In the genomic region with DNA sequence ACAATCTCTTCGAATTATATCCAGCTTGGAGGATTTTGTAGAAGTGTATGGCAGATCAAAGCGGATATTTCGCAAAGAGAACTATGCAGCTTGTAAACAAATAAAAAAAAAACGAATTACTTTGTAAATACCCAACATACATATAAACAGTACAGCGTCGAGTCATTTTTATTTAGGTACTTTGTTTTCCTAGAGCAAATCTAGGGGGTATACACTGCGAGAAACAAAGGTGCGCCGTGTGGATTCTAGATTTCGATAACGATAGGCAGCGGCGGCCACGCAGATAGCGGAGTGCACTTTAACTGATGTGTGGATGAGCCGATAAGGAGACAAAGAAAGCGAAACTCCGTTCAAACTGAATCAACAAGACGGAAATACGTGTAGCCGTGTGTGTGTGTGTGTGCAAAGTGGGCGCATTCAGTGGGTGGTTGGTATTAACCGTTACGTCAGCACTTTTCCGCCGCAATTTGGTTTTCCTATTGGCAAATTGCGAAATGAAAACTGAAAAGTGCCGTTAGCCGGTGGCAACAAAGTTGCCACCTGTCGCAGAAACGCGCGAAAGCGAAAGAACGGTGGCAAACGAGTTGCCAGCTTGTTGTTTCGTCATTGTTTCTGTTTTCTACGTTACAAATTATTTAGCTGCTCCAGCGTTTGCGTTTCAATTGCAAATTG, we compare ENCODE assay signal across 4 fruit fly cellular contexts.
TF ChIP-seq lines count a peak whose summit lies in the region.

No protein-coding gene starts in this region.

TF ChIP-seq in whole organism, adult, 20 proteins besides CTCF, POLR2A, EP300 and RAD21 (continued from another document):
- no peak for TF ChIP-seq cic (GFP tag; optimal IDR thresholded peaks at IDR 0.05; lab: Kevin White, UChicago)
- TF ChIP-seq ovo (GFP tag; optimal IDR thresholded peaks at IDR 0.05; lab: Kevin White, UChicago), result peak; percentile 17
- no peak for TF ChIP-seq CG11617 (GFP tag; optimal IDR thresholded peaks at IDR 0.05; lab: Kevin White, UChicago)

TF ChIP-seq in whole organism, embryonic, 481 proteins besides CTCF, POLR2A, EP300 and RAD21 (continued from another document):
- TF ChIP-seq D (optimal IDR thresholded peaks at IDR 0.05; lab: Kevin White, UChicago) (no peak), D (GFP tag; optimal IDR thresholded peaks at IDR 0.05; lab: Kevin White, UChicago) (peak; percentile 7), gem (tag; optimal IDR thresholded peaks at IDR 0.05; lab: Kevin White, UChicago) (peak; percentile 14), H15 (GFP tag; IDR thresholded peaks at IDR 0.05; lab: Robert Waterston, UW) (0 out of 3 replicates have a peak, but pooled peaks have one; percentile 15), Antp (GFP tag; optimal IDR thresholded peaks at IDR 0.05; lab: Kevin White, UChicago) (no peak), hbn (GFP tag; IDR thresholded peaks at IDR 0.05; lab: Robert Waterston, UW; ENCODE audit: partially characterized antibody) (no peak), ftz-f1 (GFP tag; optimal IDR thresholded peaks at IDR 0.05; lab: Kevin White, UChicago) (no peak), Myb (GFP tag; optimal IDR thresholded peaks at IDR 0.05; lab: Kevin White, UChicago) (peak; percentile 8), tup (GFP tag; optimal IDR thresholded peaks at IDR 0.05; lab: Kevin White, UChicago) (no peak), sd (tag; optimal IDR thresholded peaks at IDR 0.05; lab: Kevin White, UChicago) (peak; percentile 3), sens (GFP tag; lab: Kevin White, UChicago) (peak; percentile 57), CG6813 (GFP tag; optimal IDR thresholded peaks at IDR 0.05; lab: Kevin White, UChicago) (no peak), Ets65A (GFP tag; lab: Kevin White, UChicago) (peak; percentile 43), zf30C (GFP tag; optimal IDR thresholded peaks at IDR 0.05; lab: Kevin White, UChicago) (peak; percentile 44), ATbp (GFP tag; optimal IDR thresholded peaks at IDR 0.05; lab: Kevin White, UChicago) (peak; percentile 30), bbx (GFP tag; IDR thresholded peaks at IDR 0.05; lab: Robert Waterston, UW; ENCODE audit: partially characterized antibody) (peak; percentile 6; the same call in 1 of the 2 replicates), Elba2 (GFP tag; optimal IDR thresholded peaks at IDR 0.05; lab: Kevin White, UChicago) (peak; percentile 96), CG1603 (tag; optimal IDR thresholded peaks at IDR 0.05; lab: Kevin White, UChicago) (peak; percentile 22), CG14860 (GFP tag; IDR thresholded peaks at IDR 0.05; lab: Robert Waterston, UW; ENCODE audit: partially characterized antibody) (no peak), CG2889 (GFP tag; IDR thresholded peaks at IDR 0.05; lab: Robert Waterston, UW) (0 out of 3 replicates have a peak, but pooled peaks have one; percentile 27), Pdp1 (GFP tag; optimal IDR thresholded peaks at IDR 0.05; lab: Kevin White, UChicago) (peak in 1 of 2 experiments; percentile 30), Blimp-1 (GFP tag; optimal IDR thresholded peaks at IDR 0.05; lab: Kevin White, UChicago) (peak; percentile 19), unpg (GFP tag; optimal IDR thresholded peaks at IDR 0.05; lab: Kevin White, UChicago) (peak; percentile 21), Asciz (GFP tag; optimal IDR thresholded peaks at IDR 0.05; lab: Kevin White, UChicago) (peak; percentile 6), lab (GFP tag; optimal IDR thresholded peaks at IDR 0.05; lab: Kevin White, UChicago) (peak; percentile 20)

TF ChIP-seq in whole organism, prepupa, 60 proteins besides CTCF, POLR2A, EP300 and RAD21 (continued from another document):
- peak; percentile 15 for TF ChIP-seq dsx (GFP tag; optimal IDR thresholded peaks at IDR 0.05; lab: Kevin White, UChicago; ENCODE audit: poor library complexity, severe bottlenecking)
- no peak for TF ChIP-seq eg (GFP tag; IDR thresholded peaks at IDR 0.05; lab: Robert Waterston, UW)
- no peak for TF ChIP-seq CG11902 (GFP tag; optimal IDR thresholded peaks at IDR 0.05; lab: Kevin White, UChicago)
- no peak for TF ChIP-seq CG34406 (GFP tag; optimal IDR thresholded peaks at IDR 0.05; lab: Kevin White, UChicago)
- TF ChIP-seq cyc (GFP tag; optimal IDR thresholded peaks at IDR 0.05; lab: Kevin White, UChicago), result no peak
- TF ChIP-seq fkh (GFP tag; optimal IDR thresholded peaks at IDR 0.05; lab: Kevin White, UChicago), result peak; percentile 78
- TF ChIP-seq Eip78C (GFP tag; lab: Kevin White, UChicago), result peak; percentile 69
- TF ChIP-seq Hr4 (GFP tag; optimal IDR thresholded peaks at IDR 0.05; lab: Kevin White, UChicago), result no peak

TF ChIP-seq in whole organism, wandering third instar larva, 38 proteins besides CTCF, POLR2A, EP300 and RAD21 (continued from another document):
- TF ChIP-seq brk (GFP tag; optimal IDR thresholded peaks at IDR 0.05; lab: Kevin White, UChicago) (no peak), Jra (GFP tag; optimal IDR thresholded peaks at IDR 0.05; lab: Kevin White, UChicago) (peak; percentile 52), Rel (GFP tag; optimal IDR thresholded peaks at IDR 0.05; lab: Kevin White, UChicago) (no peak), Rel (tag; optimal IDR thresholded peaks at IDR 0.05; lab: Kevin White, UChicago) (no peak), GATAd (GFP tag; optimal IDR thresholded peaks at IDR 0.05; lab: Kevin White, UChicago) (no peak)
